Worm (Caenorhabditis elegans): ENCODE results near the gene F42G2.2.

DNA sequence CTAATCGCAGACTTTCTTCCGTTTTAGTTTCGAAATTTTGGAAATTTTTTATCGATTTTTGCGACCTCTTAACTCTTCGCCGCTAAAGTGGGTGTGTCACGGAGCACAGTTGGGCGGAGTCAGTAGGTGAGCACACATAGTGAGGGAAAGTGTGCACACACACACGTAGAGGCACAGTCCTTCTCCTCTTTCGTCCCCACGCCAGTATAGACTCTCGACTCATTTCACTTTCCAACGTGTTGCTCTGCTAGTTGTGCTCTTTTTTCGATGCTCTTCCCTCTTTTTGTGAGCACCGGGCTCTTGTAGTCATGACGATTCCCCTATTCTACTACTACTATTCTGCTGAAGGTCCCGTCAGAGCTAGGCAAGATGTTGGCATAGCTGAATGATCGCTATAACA lies 30.5 kb downstream of the F42G2.2 start:
- TF ChIP-seq ama-1 (optimal IDR thresholded peaks at IDR 0.05) = peak; percentile 75
- no peak for TF ChIP-seq flt-1 (GFP tag; IDR thresholded peaks at IDR 0.05)
- TF ChIP-seq hmg-4 (GFP tag; optimal IDR thresholded peaks at IDR 0.05) = no peak
- no peak for TF ChIP-seq tra-4 (tag; optimal IDR thresholded peaks at IDR 0.05)
- TF ChIP-seq sea-1 (GFP tag; conservative IDR thresholded peaks at IDR 0.05) = no peak
- TF ChIP-seq pes-1 (GFP tag; IDR thresholded peaks at IDR 0.05) = no peak
- TF ChIP-seq ceh-13 (GFP tag; optimal IDR thresholded peaks at IDR 0.05) = no peak
